Worm (Caenorhabditis elegans) whole organism, L4/young adult: Measurements from ENCODE around the gene pas-1.

Source experiments
- W03F9.2 ChIP-seq: fragments of 150-350 bp; optimal IDR thresholded peaks from 2 replicates; lab custom pipeline; 2014; ENCODE audit warnings: missing biosample characterization, missing genetic modification characterization
- dao-5 ChIP-seq: sonication (generic microtip); optimal IDR thresholded peaks from 2 replicates; lab custom pipeline; 2016; ENCODE audit warnings: missing genotype, missing genetic modification characterization, moderate library complexity, missing compliant biosample characterization
- him-1 ChIP-seq: sonication (generic microtip); optimal IDR thresholded peaks from 2 replicates; lab custom pipeline; 2016; ENCODE audit warnings: missing genotype, missing genetic modification reagents, missing genetic modification characterization, missing compliant biosample characterization

ce11 chrV:14419855-14420254 lies 2.6 kb downstream of the pas-1 start:
- TF ChIP-seq W03F9.2 (no peak), dao-5 (no peak), him-1 (tag; lab: Kevin White, UChicago) (no peak)
